Fruit fly (Drosophila melanogaster) whole organism, wandering third instar larva: Measurements from ENCODE around the gene RpS17.

Experiments used
- Abd-B ChIP-seq: fragments of >200 bp; optimal IDR thresholded peaks from 2 replicates; lab custom pipeline; 2017; ENCODE audit warnings: missing biosample characterization, missing genetic modification characterization
- CG32264 ChIP-seq: fragments of 200-800 bp; sonication (Bioruptor generic); optimal IDR thresholded peaks from 2 replicates; lab custom pipeline; 2016; ENCODE audit warnings: missing biosample characterization, missing genetic modification characterization
- CG9705 ChIP-seq: fragments of 200-800 bp; sonication (Bioruptor generic); optimal IDR thresholded peaks from 2 replicates; lab custom pipeline; 2018; ENCODE audit warnings: missing biosample characterization, mild to moderate bottlenecking, missing genetic modification characterization
- CrebA ChIP-seq: fragments of 200-800 bp; sonication (Bioruptor generic); optimal IDR thresholded peaks from 2 replicates; lab custom pipeline; 2016; ENCODE audit warnings: missing biosample characterization, mild to moderate bottlenecking, missing genetic modification characterization, borderline replicate concordance
- Dfd ChIP-seq: fragments of >200 bp; optimal IDR thresholded peaks from 2 replicates; lab custom pipeline; 2017; ENCODE audit warnings: missing biosample characterization, missing genetic modification characterization
- Dif ChIP-seq: fragments of 200-275, 200-300 bp; sonication (Bioruptor generic); optimal IDR thresholded peaks from 2 replicates; lab custom pipeline; 2018; ENCODE audit warnings: missing biosample characterization, missing genetic modification characterization; ENCODE audit not compliant: partially characterized antibody
- HLH106 ChIP-seq: fragments of 200-800 bp; optimal IDR thresholded peaks from 3 replicates; lab custom pipeline; 2019; ENCODE audit warnings: missing biosample characterization, mild to moderate bottlenecking, missing genetic modification characterization, moderate library complexity
- Hr83 ChIP-seq: fragments of 200-300 bp; sonication (Bioruptor generic); optimal IDR thresholded peaks from 2 replicates; lab custom pipeline; 2016; ENCODE audit warnings: missing biosample characterization, mild to moderate bottlenecking, missing genetic modification characterization, moderate library complexity; ENCODE audit not compliant: poor library complexity, severe bottlenecking
- Myc ChIP-seq: fragments of >200 bp; optimal IDR thresholded peaks from 2 replicates; lab custom pipeline; 2017
- OdsH ChIP-seq: fragments of 200-800 bp; sonication (Bioruptor generic); optimal IDR thresholded peaks from 2 replicates; lab custom pipeline; 2016; ENCODE audit warnings: missing biosample characterization, mild to moderate bottlenecking, missing genetic modification characterization
- Rel ChIP-seq, 2 experiments: fragments of 200-800 bp; sonication (Bioruptor generic) in 1 of 2; optimal IDR thresholded peaks; 2 replicates in 1 of 2; 3 replicates in 1 of 2; lab custom pipeline; 2016 to 2019; ENCODE audit warnings: mild to moderate bottlenecking in 2 of 2, missing biosample characterization in 2 of 2, missing genetic modification characterization in 2 of 2, moderate library complexity in 1 of 2
- Sp1 ChIP-seq: fragments of 200-800 bp; sonication (Bioruptor generic); optimal IDR thresholded peaks from 3 replicates; lab custom pipeline; 2019; ENCODE audit warnings: missing biosample characterization, mild to moderate bottlenecking, missing genetic modification characterization, moderate library complexity
- Vsx2 ChIP-seq: fragments of 200-300, 225-300 bp; sonication (Bioruptor generic); optimal IDR thresholded peaks from 2 replicates; lab custom pipeline; 2018; ENCODE audit warnings: missing biosample characterization, missing genetic modification characterization; ENCODE audit not compliant: partially characterized antibody
- dl ChIP-seq, 2 experiments: fragments of 175-275, 200-275 bp in 1 of 2; fragments of 200-275 bp in 1 of 2; sonication (Bioruptor generic); optimal IDR thresholded peaks; lab custom pipeline; 2018; ENCODE audit warnings: mild to moderate bottlenecking in 2 of 2, missing biosample characterization in 2 of 2, missing genetic modification characterization in 2 of 2, moderate library complexity in 2 of 2; ENCODE audit not compliant: partially characterized antibody in 2 of 2, insufficient read depth in 1 of 2
- dsf ChIP-seq: sonication (Bioruptor generic); optimal IDR thresholded peaks from 2 replicates; lab custom pipeline; 2016; ENCODE audit warnings: missing biosample characterization, missing genetic modification characterization, borderline replicate concordance
- fru ChIP-seq: fragments of 200-800 bp; sonication (Bioruptor generic); optimal IDR thresholded peaks from 3 replicates; lab custom pipeline; 2016; ENCODE audit warnings: missing biosample characterization, mild to moderate bottlenecking, missing genetic modification characterization
- lola ChIP-seq: fragments of >200 bp; optimal IDR thresholded peaks from 2 replicates; lab custom pipeline; 2017; ENCODE audit warnings: missing biosample characterization, missing genetic modification characterization
- pan ChIP-seq: fragments of >200 bp; optimal IDR thresholded peaks from 2 replicates; lab custom pipeline; 2017
- psq ChIP-seq: fragments of 200-800 bp; sonication (Bioruptor generic); optimal IDR thresholded peaks from 3 replicates; lab custom pipeline; 2017; ENCODE audit warnings: missing biosample characterization, mild to moderate bottlenecking, missing genetic modification characterization, moderate library complexity
- rgr ChIP-seq: fragments of 200-800 bp; sonication (Bioruptor generic); optimal IDR thresholded peaks from 3 replicates; lab custom pipeline; 2016; ENCODE audit warnings: missing biosample characterization, mild to moderate bottlenecking, missing genetic modification characterization
- sage ChIP-seq: fragments of 200-800 bp; sonication (Bioruptor generic); optimal IDR thresholded peaks from 2 replicates; lab custom pipeline; 2016; ENCODE audit warnings: missing biosample characterization, mild to moderate bottlenecking, missing genetic modification characterization
- sv ChIP-seq: fragments of 200-800 bp; sonication (Bioruptor generic); optimal IDR thresholded peaks from 3 replicates; lab custom pipeline; 2016; ENCODE audit warnings: missing biosample characterization, missing genetic modification characterization
- usp ChIP-seq: fragments of >200 bp; optimal IDR thresholded peaks from 2 replicates; lab custom pipeline; 2017; ENCODE audit warnings: missing biosample characterization, missing genetic modification characterization
- woc ChIP-seq: sonication (Bioruptor generic); optimal IDR thresholded peaks from 2 replicates; lab custom pipeline; 2016; ENCODE audit warnings: missing biosample characterization, mild to moderate bottlenecking, missing genetic modification characterization

The RpS17 gene

dm6 chr3L:9380344-9380849, 49.2 kb downstream of the RpS17 start:
- no peak for TF ChIP-seq sage (GFP tag; lab: Kevin White, UChicago)
- no peak for TF ChIP-seq Dfd
- TF ChIP-seq Vsx2 (GFP tag; lab: Kevin White, UChicago), result no peak
- TF ChIP-seq Sp1 (GFP tag; lab: Kevin White, UChicago), result peak; percentile 36
- TF ChIP-seq pan (lab: Kevin White, UChicago), result no peak
- no peak for TF ChIP-seq rgr (GFP tag; lab: Kevin White, UChicago)
- peak in 1 of 2 experiments; percentile 22 for TF ChIP-seq dl (GFP tag; optimal IDR thresholded peaks at IDR 0.05; lab: Kevin White, UChicago; ENCODE audit: insufficient read depth in 1 of 2, partially characterized antibody in 2 of 2)
- peak; percentile 39 for TF ChIP-seq CG9705
- TF ChIP-seq Abd-B (GFP tag; lab: Kevin White, UChicago), result no peak
- no peak for TF ChIP-seq Myc (lab: Kevin White, UChicago)
- TF ChIP-seq CG32264 (GFP tag; lab: Kevin White, UChicago), result no peak
- no peak for TF ChIP-seq lola
- no peak for TF ChIP-seq sv (GFP tag; lab: Kevin White, UChicago)
- TF ChIP-seq HLH106 (tag; lab: Kevin White, UChicago), result peak; percentile 7
- TF ChIP-seq woc (GFP tag; lab: Kevin White, UChicago), result peak; percentile 6
- no peak for TF ChIP-seq Hr83 (GFP tag; lab: Kevin White, UChicago)
- no peak for TF ChIP-seq OdsH (GFP tag; lab: Kevin White, UChicago)
- TF ChIP-seq Rel (GFP tag; optimal IDR thresholded peaks at IDR 0.05; lab: Kevin White, UChicago), result no peak
- TF ChIP-seq Rel (tag; optimal IDR thresholded peaks at IDR 0.05; lab: Kevin White, UChicago), result peak; percentile 70
- no peak for TF ChIP-seq usp (GFP tag; lab: Kevin White, UChicago)

dm6 chr3L:9379484-9380343, 49.9 kb downstream of the RpS17 start, which contains the start of gene Hsp67Ba:
Gene Hsp67Ba (minus strand): TSS chr3L:9379534.
- TF ChIP-seq woc (GFP tag; lab: Kevin White, UChicago) (peak; percentile 11), fru (GFP tag; lab: Kevin White, UChicago) (peak; percentile 22), dsf (GFP tag; lab: Kevin White, UChicago) (no peak), CrebA (peak; percentile 51), sv (GFP tag; lab: Kevin White, UChicago) (no peak), Hr83 (GFP tag; lab: Kevin White, UChicago) (peak; percentile 26), psq (GFP tag; lab: Kevin White, UChicago) (peak; percentile 49), Dif (GFP tag; lab: Kevin White, UChicago) (peak; percentile 51)
- TF ChIP-seq, all 38 proteins: peak for 6
